Fruit fly (Drosophila melanogaster): ENCODE data around the gene CG12589.

dm6 chr3R:5127790-5128243 is 11.0 kb downstream of the CG12589 start, which contains the start of gene RabGGTa:
- TF ChIP-seq gl (tag; optimal IDR thresholded peaks at IDR 0.05) (peak; percentile 35), EcR (GFP tag; optimal IDR thresholded peaks at IDR 0.05) (no peak), CG4496 (GFP tag; IDR thresholded peaks at IDR 0.05) (peak; percentile 80), CG13204 (GFP tag; optimal IDR thresholded peaks at IDR 0.05) (no peak), Ets98B (GFP tag; IDR thresholded peaks at IDR 0.05) (peak; percentile 82), CG8159 (tag; optimal IDR thresholded peaks at IDR 0.05) (peak; percentile 71), D1 (tag; optimal IDR thresholded peaks at IDR 0.05) (peak; percentile 78), rn (GFP tag; IDR thresholded peaks at IDR 0.05) (0 out of 2 replicates have a peak, but pooled peaks have one; percentile 8)

Measured in whole organism, pupa.